Worm (Caenorhabditis elegans): Measurements from ENCODE around the gene C28C12.11.

- TF ChIP-seq elt-3 (tag; optimal IDR thresholded peaks at IDR 0.05) (no peak), nhr-12 (tag; optimal IDR thresholded peaks at IDR 0.05) (no peak)
Measured at ce11 chrIV:8460208-8460607, 13.6 kb upstream of the C28C12.11 start, which contains the start of gene ant-1.4.

All from whole organism, mixed stage, embryonic.